Worm (Caenorhabditis elegans): ENCODE results near the gene F13H8.8.

ce11 chrII:6236093-6236945 lies 31.6 kb downstream of the F13H8.8 start:
- no peak for TF ChIP-seq ama-1 (optimal IDR thresholded peaks at IDR 0.05)
- TF ChIP-seq nhr-11 (tag; optimal IDR thresholded peaks at IDR 0.05) = no peak
